Fruit fly (Drosophila melanogaster) Kc167 (cell line): Measurements from ENCODE around the gene Rpt4R.

Experiments
- Sin3A ChIP-seq: fragments of >200 bp; optimal IDR thresholded peaks from 2 replicates; lab custom pipeline; 2018; ENCODE audit warnings: missing external identifiers
- h ChIP-seq: fragments of >200 bp; optimal IDR thresholded peaks from 3 replicates; lab custom pipeline; 2018; ENCODE audit warnings: missing external identifiers
- insv ChIP-seq: fragments of >200 bp; optimal IDR thresholded peaks from 3 replicates; lab custom pipeline; 2018; ENCODE audit warnings: missing external identifiers
- psq ChIP-seq: fragments of >200 bp; optimal IDR thresholded peaks from 2 replicates; lab custom pipeline; 2017; ENCODE audit warnings: missing external identifiers
- ttk ChIP-seq: sonication (Bioruptor generic); optimal IDR thresholded peaks from 2 replicates; lab custom pipeline; 2017; ENCODE audit warnings: missing external identifiers

- TF ChIP-seq Sin3A (lab: Kevin White, UChicago) (no peak), psq (lab: Kevin White, UChicago) (no peak), ttk (lab: Kevin White, UChicago) (no peak), insv (lab: Kevin White, UChicago) (no peak), h (lab: Kevin White, UChicago) (no peak)
Observed at dm6 chr3L:11947357-11947756, 5.6 kb downstream of the Rpt4R start, which contains the start of gene CG7252.
